Fruit fly (Drosophila melanogaster) whole organism, wandering third instar larva: Measurements from ENCODE around the gene CG4860.
A peak's percentile ranks its signal among the peaks of the same experiment; 100 is the strongest.

Experiments
- CG32264 ChIP-seq: fragments of 200-800 bp; sonication (Bioruptor generic); optimal IDR thresholded peaks from 2 replicates; lab custom pipeline; 2016; ENCODE audit warnings: missing biosample characterization, missing genetic modification characterization
- Dfd ChIP-seq: fragments of >200 bp; optimal IDR thresholded peaks from 2 replicates; lab custom pipeline; 2017; ENCODE audit warnings: missing biosample characterization, missing genetic modification characterization
- Hr78 ChIP-seq: fragments of >200 bp; optimal IDR thresholded peaks from 2 replicates; lab custom pipeline; 2017; ENCODE audit warnings: missing biosample characterization, missing genetic modification characterization
- Rel ChIP-seq, 2 experiments: fragments of 200-800 bp; sonication (Bioruptor generic) in 1 of 2; optimal IDR thresholded peaks; 2 replicates in 1 of 2; 3 replicates in 1 of 2; lab custom pipeline; 2016 to 2019; ENCODE audit warnings: mild to moderate bottlenecking in 2 of 2, missing biosample characterization in 2 of 2, missing genetic modification characterization in 2 of 2, moderate library complexity in 1 of 2
- br ChIP-seq: fragments of 200-800 bp; sonication (Bioruptor generic); optimal IDR thresholded peaks from 2 replicates; lab custom pipeline; 2016; ENCODE audit warnings: missing biosample characterization, missing genetic modification characterization
- dl ChIP-seq, 2 experiments: fragments of 175-275, 200-275 bp in 1 of 2; fragments of 200-275 bp in 1 of 2; sonication (Bioruptor generic); optimal IDR thresholded peaks; lab custom pipeline; 2018; ENCODE audit warnings: mild to moderate bottlenecking in 2 of 2, missing biosample characterization in 2 of 2, missing genetic modification characterization in 2 of 2, moderate library complexity in 2 of 2; ENCODE audit not compliant: partially characterized antibody in 2 of 2, insufficient read depth in 1 of 2
- pan ChIP-seq: fragments of >200 bp; optimal IDR thresholded peaks from 2 replicates; lab custom pipeline; 2017
- psq ChIP-seq: fragments of 200-800 bp; sonication (Bioruptor generic); optimal IDR thresholded peaks from 3 replicates; lab custom pipeline; 2017; ENCODE audit warnings: missing biosample characterization, mild to moderate bottlenecking, missing genetic modification characterization, moderate library complexity

DNA sequence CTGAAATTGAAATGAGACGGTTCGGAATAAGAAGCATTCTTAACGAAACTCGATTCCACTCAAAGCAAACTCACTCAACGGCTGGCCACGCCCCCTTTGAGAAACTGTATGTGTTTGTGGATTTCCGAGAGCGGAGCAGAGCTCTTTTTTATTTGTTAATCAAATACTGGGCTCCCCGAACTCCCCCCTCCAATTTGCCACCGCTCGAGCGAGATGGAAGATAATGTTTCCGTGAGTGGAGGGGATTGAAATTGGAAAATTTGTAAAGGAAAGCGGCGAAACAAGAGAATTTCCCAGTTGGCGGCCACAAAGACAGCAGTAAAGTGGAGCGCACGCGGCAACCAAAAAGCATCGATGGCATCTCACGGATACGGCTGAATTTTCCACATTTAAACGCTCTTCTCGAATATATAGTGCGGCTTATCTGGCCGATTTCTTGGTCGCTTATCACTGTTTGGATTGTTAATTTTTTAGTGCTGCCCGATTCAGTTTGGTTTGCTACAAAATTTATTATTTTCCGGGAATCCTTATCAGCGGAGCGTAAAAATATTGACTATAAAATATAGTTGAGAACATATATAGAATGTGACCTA is 23.3 kb upstream of the CG4860 start:
- TF ChIP-seq CG32264 (GFP tag; lab: Kevin White, UChicago) (no peak), dl (GFP tag; optimal IDR thresholded peaks at IDR 0.05; lab: Kevin White, UChicago; ENCODE audit: insufficient read depth in 1 of 2, partially characterized antibody in 2 of 2) (peak in 1 of 2 experiments; percentile 41), Rel (GFP tag; optimal IDR thresholded peaks at IDR 0.05; lab: Kevin White, UChicago) (no peak), Rel (tag; optimal IDR thresholded peaks at IDR 0.05; lab: Kevin White, UChicago) (no peak), psq (no peak), Hr78 (GFP tag; lab: Kevin White, UChicago) (no peak), Dfd (GFP tag; lab: Kevin White, UChicago) (no peak), pan (lab: Kevin White, UChicago) (no peak), br (GFP tag; lab: Kevin White, UChicago) (no peak)
